Worm (Caenorhabditis elegans) whole organism, L3 larva: ENCODE results near the gene Y59H11AM.4.

Experiments used
- R02D3.7 ChIP-seq: fragments of 150-350 bp; optimal IDR thresholded peaks from 2 replicates; lab custom pipeline; 2014; ENCODE audit warnings: missing biosample characterization, missing genetic modification characterization
- ZK546.5 ChIP-seq: sonication (generic microtip); optimal IDR thresholded peaks from 2 replicates; lab custom pipeline; 2017; ENCODE audit warnings: missing biosample characterization, missing genetic modification characterization
- aly-2 ChIP-seq: fragments of 150-350 bp; optimal IDR thresholded peaks from 2 replicates; lab custom pipeline; 2014; ENCODE audit warnings: missing biosample characterization, missing genetic modification characterization
- ama-1 ChIP-seq: fragments of 150-350 bp; optimal IDR thresholded peaks from 2 replicates; lab custom pipeline; 2018
- ceh-16 ChIP-seq: sonication (generic microtip); optimal IDR thresholded peaks from 2 replicates; lab custom pipeline; 2017; ENCODE audit warnings: missing biosample characterization, missing genetic modification characterization
- ceh-82 ChIP-seq: fragments of 150-350 bp; optimal IDR thresholded peaks from 2 replicates; lab custom pipeline; 2014; ENCODE audit warnings: missing biosample characterization, missing genetic modification characterization
- ceh-9 ChIP-seq: sonication (generic microtip); optimal IDR thresholded peaks from 2 replicates; lab custom pipeline; 2018; ENCODE audit warnings: missing biosample characterization, missing genetic modification characterization
- daf-12 ChIP-seq: fragments of 150-350 bp; optimal IDR thresholded peaks from 2 replicates; lab custom pipeline; 2014; ENCODE audit warnings: missing biosample characterization, missing genetic modification reagents, missing genetic modification characterization
- egl-27 ChIP-seq: sonication (generic microtip); optimal IDR thresholded peaks from 4 replicates; lab custom pipeline; 2017; ENCODE audit warnings: missing biosample characterization, missing genetic modification reagents, missing genetic modification characterization
- egl-5 ChIP-seq: fragments of 150-350 bp; optimal IDR thresholded peaks from 2 replicates; lab custom pipeline; 2017; ENCODE audit warnings: missing biosample characterization, missing genetic modification reagents, missing genetic modification characterization, inconsistent platforms
- elt-1 ChIP-seq: fragments of 150-350 bp; optimal IDR thresholded peaks from 2 replicates; lab custom pipeline; 2014; ENCODE audit warnings: missing biosample characterization, missing genetic modification characterization
- elt-2 ChIP-seq: sonication (generic microtip); optimal IDR thresholded peaks from 2 replicates; lab custom pipeline; 2016; ENCODE audit warnings: missing genetic modification reagents, mild to moderate bottlenecking, missing genetic modification characterization, missing compliant biosample characterization
- elt-3 ChIP-seq, 3 experiments: fragments of 150-350 bp in 1 of 3; sonication (generic microtip) in 2 of 3; optimal IDR thresholded peaks; 2 replicates in 2 of 3; 4 replicates in 1 of 3; lab custom pipeline; 2014 to 2017; ENCODE audit warnings: missing biosample characterization in 3 of 3, missing genetic modification characterization in 3 of 3
- fkh-10 ChIP-seq: sonication (generic microtip); optimal IDR thresholded peaks from 2 replicates; lab custom pipeline; 2017; ENCODE audit warnings: missing biosample characterization, missing genetic modification reagents, missing genetic modification characterization
- fkh-2 ChIP-seq: fragments of 150-350 bp; optimal IDR thresholded peaks from 2 replicates; lab custom pipeline; 2014; ENCODE audit warnings: missing biosample characterization, missing genetic modification reagents, missing genetic modification characterization
- fos-1 ChIP-seq: fragments of 150-350 bp; optimal IDR thresholded peaks from 2 replicates; lab custom pipeline; 2014; ENCODE audit warnings: missing biosample characterization, missing genetic modification characterization
- hmg-11 ChIP-seq: sonication (generic microtip); optimal IDR thresholded peaks from 2 replicates; lab custom pipeline; 2016; ENCODE audit warnings: missing genetic modification characterization, missing compliant biosample characterization
- jun-1 ChIP-seq: fragments of 150-350 bp; optimal IDR thresholded peaks from 2 replicates; lab custom pipeline; 2014; ENCODE audit warnings: missing biosample characterization, missing genetic modification reagents, missing genetic modification characterization
- lin-15B ChIP-seq: fragments of 150-350 bp; optimal IDR thresholded peaks from 2 replicates; lab custom pipeline; 2014; ENCODE audit warnings: missing biosample characterization, missing genetic modification characterization
- lin-39 ChIP-seq: fragments of 150-350 bp; optimal IDR thresholded peaks from 2 replicates; lab custom pipeline; 2018; ENCODE audit warnings: missing biosample characterization, missing genetic modification reagents, missing genetic modification characterization
- lsy-12 ChIP-seq: sonication (generic microtip); optimal IDR thresholded peaks from 2 replicates; lab custom pipeline; 2016; ENCODE audit warnings: mild to moderate bottlenecking, missing genetic modification characterization, missing compliant biosample characterization
- mdl-1 ChIP-seq: fragments of 150-350 bp; optimal IDR thresholded peaks from 2 replicates; lab custom pipeline; 2014; ENCODE audit warnings: missing biosample characterization, missing genetic modification characterization
- mml-1 ChIP-seq: fragments of 150-350 bp; sonication (generic microtip); optimal IDR thresholded peaks from 3 replicates; lab custom pipeline; 2014; ENCODE audit warnings: missing biosample characterization, missing genetic modification characterization
- nfya-1 ChIP-seq: sonication (generic microtip); optimal IDR thresholded peaks from 2 replicates; lab custom pipeline; 2017; ENCODE audit warnings: missing genetic modification characterization, mild to moderate bottlenecking, missing compliant biosample characterization, antibody characterized with exemption, moderate library complexity; ENCODE audit not compliant: insufficient read depth
- nhr-11 ChIP-seq: fragments of 150-350 bp; optimal IDR thresholded peaks from 2 replicates; lab custom pipeline; 2014; ENCODE audit warnings: missing biosample characterization, missing genetic modification characterization
- nhr-12 ChIP-seq: fragments of 150-350 bp; optimal IDR thresholded peaks from 2 replicates; lab custom pipeline; 2014; ENCODE audit warnings: missing biosample characterization, missing genetic modification characterization
- nhr-23 ChIP-seq: fragments of 150-350 bp; optimal IDR thresholded peaks from 2 replicates; lab custom pipeline; 2014; ENCODE audit warnings: missing biosample characterization, missing genetic modification reagents, missing genetic modification characterization
- nhr-237 ChIP-seq: fragments of 150-350 bp; optimal IDR thresholded peaks from 2 replicates; lab custom pipeline; 2014; ENCODE audit warnings: missing biosample characterization, missing genetic modification characterization
- nhr-25 ChIP-seq: sonication (generic microtip); optimal IDR thresholded peaks from 2 replicates; lab custom pipeline; 2017; ENCODE audit warnings: missing biosample characterization, missing genetic modification characterization
- nhr-28 ChIP-seq: fragments of 150-350 bp; optimal IDR thresholded peaks from 2 replicates; lab custom pipeline; 2014; ENCODE audit warnings: missing biosample characterization, missing genetic modification characterization
- nhr-43 ChIP-seq: sonication (generic microtip); optimal IDR thresholded peaks from 2 replicates; lab custom pipeline; 2016; ENCODE audit warnings: mild to moderate bottlenecking, missing genetic modification characterization, missing compliant biosample characterization; ENCODE audit not compliant: poor library complexity, severe bottlenecking
- nhr-67 ChIP-seq: fragments of 150-350 bp; optimal IDR thresholded peaks from 2 replicates; lab custom pipeline; 2014; ENCODE audit warnings: missing biosample characterization, missing genetic modification characterization
- nhr-76 ChIP-seq: fragments of 150-350 bp; sonication (generic microtip); optimal IDR thresholded peaks from 5 replicates; lab custom pipeline; 2014; ENCODE audit warnings: missing biosample characterization, missing genetic modification characterization
- nhr-77 ChIP-seq: fragments of 150-350 bp; optimal IDR thresholded peaks from 2 replicates; lab custom pipeline; 2014; ENCODE audit warnings: missing biosample characterization, missing genetic modification characterization
- pha-4 ChIP-seq: fragments of 150-350 bp; optimal IDR thresholded peaks from 2 replicates; lab custom pipeline; 2014; ENCODE audit warnings: missing biosample characterization, missing genetic modification reagents, missing genetic modification characterization
- pqm-1 ChIP-seq: fragments of 150-350 bp; optimal IDR thresholded peaks from 2 replicates; lab custom pipeline; 2017; ENCODE audit warnings: missing biosample characterization, missing genetic modification characterization, inconsistent platforms
- sea-2 ChIP-seq: fragments of 150-350 bp; sonication (generic microtip); optimal IDR thresholded peaks from 4 replicates; lab custom pipeline; 2014; ENCODE audit warnings: missing biosample characterization, missing genetic modification reagents, missing genetic modification characterization
- skn-1 ChIP-seq: fragments of 150-350 bp; optimal IDR thresholded peaks from 2 replicates; lab custom pipeline; 2014; ENCODE audit warnings: missing biosample characterization, missing genetic modification characterization
- snpc-4 ChIP-seq: fragments of 150-350 bp; optimal IDR thresholded peaks from 2 replicates; lab custom pipeline; 2014; ENCODE audit warnings: missing biosample characterization, missing genetic modification characterization
- tbx-2 ChIP-seq: sonication (generic microtip); optimal IDR thresholded peaks from 2 replicates; lab custom pipeline; 2016; ENCODE audit warnings: mild to moderate bottlenecking, missing genetic modification characterization, missing compliant biosample characterization
- unc-39 ChIP-seq: sonication (generic microtip); optimal IDR thresholded peaks from 4 replicates; lab custom pipeline; 2017; ENCODE audit warnings: missing biosample characterization, missing genetic modification characterization
- unc-62 ChIP-seq: fragments of 150-350 bp; sonication (generic microtip); optimal IDR thresholded peaks from 4 replicates; lab custom pipeline; 2014; ENCODE audit warnings: missing biosample characterization, missing genetic modification reagents, missing genetic modification characterization
- zag-1 ChIP-seq: fragments of 150-350 bp; optimal IDR thresholded peaks from 2 replicates; lab custom pipeline; 2014; ENCODE audit warnings: missing biosample characterization, missing genetic modification characterization
- ztf-11 ChIP-seq: fragments of 150-350 bp; optimal IDR thresholded peaks from 2 replicates; lab custom pipeline; 2014; ENCODE audit warnings: missing biosample characterization, missing genetic modification characterization
- ztf-4 ChIP-seq: fragments of 150-350 bp; optimal IDR thresholded peaks from 2 replicates; lab custom pipeline; 2014; ENCODE audit warnings: missing biosample characterization, missing genetic modification characterization

Gene Y59H11AM.4

DNA sequence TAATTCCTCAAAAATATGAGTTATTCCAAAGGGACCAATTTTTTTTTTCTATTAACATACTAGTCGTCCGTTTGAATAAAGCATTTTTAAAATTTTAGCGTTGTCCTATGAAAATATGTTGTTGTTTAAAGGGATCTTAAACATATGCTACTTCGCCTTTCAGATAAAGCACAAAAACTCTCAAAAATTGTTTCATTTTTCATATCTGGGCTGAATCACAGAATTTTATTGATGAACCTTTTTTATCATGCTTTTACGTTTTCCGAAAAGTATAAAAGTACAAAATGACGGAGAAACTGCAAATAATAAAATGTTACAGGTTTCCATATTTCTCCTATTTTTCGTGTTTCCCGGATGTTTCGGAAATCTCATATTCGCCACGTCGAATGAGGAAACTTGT, 25.6 kb upstream of the Y59H11AM.4 start, which contains the start of gene clec-181:
TSS of gene clec-181 (plus strand) at position 301 of the 400 bp plus-strand sequence.
- TF ChIP-seq sea-2 (GFP tag; lab: Kevin White, UChicago): no peak
- TF ChIP-seq nhr-28 (tag; lab: Kevin White, UChicago): no peak
- TF ChIP-seq nhr-43: no peak
- TF ChIP-seq skn-1 (tag; lab: Kevin White, UChicago): no peak
- no peak for TF ChIP-seq ztf-11 (tag; lab: Kevin White, UChicago)
- no peak for TF ChIP-seq R02D3.7 (tag; lab: Kevin White, UChicago)
- no peak for TF ChIP-seq ceh-16 (tag; lab: Kevin White, UChicago)
- no peak for TF ChIP-seq ZK546.5 (tag; lab: Kevin White, UChicago)
- no peak for TF ChIP-seq nhr-76
- no peak for TF ChIP-seq elt-3 (tag; optimal IDR thresholded peaks at IDR 0.05; lab: Kevin White, UChicago)
- TF ChIP-seq mml-1 (tag; lab: Kevin White, UChicago): no peak

DNA sequence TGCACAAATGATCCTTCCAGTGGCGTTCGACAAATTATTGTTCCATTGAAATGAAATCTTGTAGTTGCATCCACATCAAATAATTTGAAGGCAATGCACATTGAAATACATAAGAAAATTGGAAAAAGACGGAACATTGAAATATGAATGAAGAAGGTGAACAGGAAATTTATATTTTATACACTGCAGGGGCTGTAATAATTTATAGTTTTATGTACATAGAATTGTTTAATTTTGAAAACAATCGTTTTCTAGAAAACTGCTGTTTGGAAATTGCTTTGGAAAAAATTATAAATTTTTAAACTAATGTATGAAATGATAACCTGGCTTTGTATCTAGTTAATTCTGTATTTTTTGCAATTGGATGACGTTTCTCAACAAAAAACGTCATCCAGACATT, 25.2 kb upstream of the Y59H11AM.4 start, which contains the start of gene Y59H11AR.3:
TSS of gene Y59H11AR.3 (minus strand) at position 101 of the 400 bp plus-strand sequence.
- TF ChIP-seq aly-2 (tag; lab: Kevin White, UChicago): no peak
- TF ChIP-seq fos-1 (tag; lab: Kevin White, UChicago): no peak
- TF ChIP-seq lsy-12 (tag; lab: Kevin White, UChicago): no peak
- TF ChIP-seq nhr-28 (tag; lab: Kevin White, UChicago): no peak
- no peak for TF ChIP-seq lin-39 (tag; lab: Kevin White, UChicago)
- no peak for TF ChIP-seq elt-1
- TF ChIP-seq ceh-16 (tag; lab: Kevin White, UChicago): no peak
- no peak for TF ChIP-seq daf-12 (tag; lab: Kevin White, UChicago)
- no peak for TF ChIP-seq elt-3 (tag; optimal IDR thresholded peaks at IDR 0.05; lab: Kevin White, UChicago)
- TF ChIP-seq hmg-11: no peak
- TF ChIP-seq nhr-25 (tag; lab: Kevin White, UChicago): no peak
- TF ChIP-seq elt-2 (tag; lab: Kevin White, UChicago): no peak
- no peak for TF ChIP-seq mml-1 (tag; lab: Kevin White, UChicago)
- TF ChIP-seq unc-62: no peak
- TF ChIP-seq, all 47 proteins: peak for 0

DNA sequence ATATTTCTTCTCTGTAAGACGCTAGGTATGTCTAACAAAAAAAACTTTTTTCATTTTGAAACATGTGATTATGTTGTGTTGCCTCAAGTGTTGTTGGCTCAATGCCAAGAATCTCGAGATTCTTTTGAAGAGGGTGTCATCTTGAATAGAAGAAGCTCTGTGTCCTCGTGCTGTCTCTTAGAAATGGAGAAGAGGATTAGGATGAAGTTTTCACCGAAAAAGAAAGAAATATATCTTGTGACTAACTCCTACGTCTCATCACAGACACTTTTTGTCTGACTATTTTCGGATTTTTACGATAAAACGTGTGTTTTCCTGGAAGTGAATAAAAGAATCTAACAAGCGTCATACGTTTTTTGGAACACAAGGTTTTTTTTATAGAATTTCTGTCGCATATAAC, 17.5 kb upstream of the Y59H11AM.4 start:
- TF ChIP-seq fkh-10 (no peak), nhr-23 (no peak), snpc-4 (no peak), nfya-1 (peak; percentile 12), nhr-25 (tag; lab: Kevin White, UChicago) (no peak)

DNA sequence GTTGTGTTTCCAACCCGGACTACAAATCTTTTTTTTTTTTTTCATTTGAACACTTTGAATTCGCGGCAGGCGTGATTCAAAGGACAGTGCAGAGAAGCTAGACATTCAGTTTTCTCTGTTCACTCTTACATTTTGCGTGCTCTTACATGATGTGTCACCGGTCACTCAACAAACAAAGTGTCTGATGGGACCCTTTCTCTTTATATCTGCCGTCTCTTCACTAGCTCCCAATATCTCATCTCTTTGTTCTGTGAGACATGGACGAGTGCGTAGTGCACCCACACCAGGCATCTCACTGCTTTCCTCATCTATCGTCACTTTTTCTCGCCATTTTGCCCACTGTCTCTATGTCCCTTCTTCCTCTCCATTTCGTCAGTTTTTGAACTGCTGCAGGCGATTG, 16.9 kb upstream of the Y59H11AM.4 start:
- no peak for TF ChIP-seq nhr-28 (tag; lab: Kevin White, UChicago)
- TF ChIP-seq unc-39 (tag; lab: Kevin White, UChicago): no peak
- no peak for TF ChIP-seq nhr-237 (tag; lab: Kevin White, UChicago)
- peak; percentile 40 for TF ChIP-seq pha-4 (tag; lab: Kevin White, UChicago)
- TF ChIP-seq lin-39 (tag; lab: Kevin White, UChicago): peak; percentile 75
- no peak for TF ChIP-seq tbx-2 (tag; lab: Kevin White, UChicago)
- TF ChIP-seq fkh-10: no peak
- TF ChIP-seq ama-1 (lab: Kevin White, UChicago): peak; percentile 20
- TF ChIP-seq lin-15B (tag; lab: Kevin White, UChicago): peak; percentile 59
- TF ChIP-seq zag-1: peak; percentile 26
- TF ChIP-seq ceh-16 (tag; lab: Kevin White, UChicago): no peak
- peak; percentile 49 for TF ChIP-seq nfya-1
- TF ChIP-seq aly-2 (tag; lab: Kevin White, UChicago): no peak
- TF ChIP-seq nhr-67 (tag; lab: Kevin White, UChicago): no peak
- TF ChIP-seq fos-1 (tag; lab: Kevin White, UChicago): peak; percentile 23
- TF ChIP-seq nhr-11 (tag; lab: Kevin White, UChicago): no peak
- TF ChIP-seq mdl-1 (tag; lab: Kevin White, UChicago): no peak
- TF ChIP-seq nhr-12 (tag; lab: Kevin White, UChicago): no peak
- TF ChIP-seq nhr-76: no peak
- peak; percentile 14 for TF ChIP-seq elt-1
- TF ChIP-seq nhr-77 (tag; lab: Kevin White, UChicago): no peak
- peak; percentile 95 for TF ChIP-seq unc-62
- TF ChIP-seq ztf-4 (tag; lab: Kevin White, UChicago): no peak
- TF ChIP-seq ZK546.5 (tag; lab: Kevin White, UChicago): no peak
- TF ChIP-seq egl-27 (tag; lab: Kevin White, UChicago): no peak
- no peak for TF ChIP-seq sea-2 (GFP tag; lab: Kevin White, UChicago)
- no peak for TF ChIP-seq skn-1 (tag; lab: Kevin White, UChicago)
- TF ChIP-seq egl-5: no peak
- no peak for TF ChIP-seq elt-3 (tag; optimal IDR thresholded peaks at IDR 0.05; lab: Kevin White, UChicago)
- peak; percentile 59 for TF ChIP-seq jun-1 (tag; lab: Kevin White, UChicago)
- no peak for TF ChIP-seq lsy-12 (tag; lab: Kevin White, UChicago)
- no peak for TF ChIP-seq fkh-2
- no peak for TF ChIP-seq ztf-11 (tag; lab: Kevin White, UChicago)
- TF ChIP-seq snpc-4: no peak
- TF ChIP-seq nhr-43: no peak
- TF ChIP-seq pqm-1 (tag; lab: Kevin White, UChicago): peak; percentile 29
- no peak for TF ChIP-seq nhr-23
- peak; percentile 54 for TF ChIP-seq ceh-82 (tag; lab: Kevin White, UChicago)
- no peak for TF ChIP-seq ceh-9
- no peak for TF ChIP-seq elt-2 (tag; lab: Kevin White, UChicago)
